Worm (Caenorhabditis elegans) whole organism, L3 larva: ENCODE measurements around the gene F48E3.9.

Experiments used
- ama-1 ChIP-seq: fragments of 150-350 bp; optimal IDR thresholded peaks from 2 replicates; lab custom pipeline; 2018
- elt-1 ChIP-seq: fragments of 150-350 bp; optimal IDR thresholded peaks from 2 replicates; lab custom pipeline; 2014; ENCODE audit warnings: missing biosample characterization, missing genetic modification characterization
- jun-1 ChIP-seq: fragments of 150-350 bp; optimal IDR thresholded peaks from 2 replicates; lab custom pipeline; 2014; ENCODE audit warnings: missing biosample characterization, missing genetic modification reagents, missing genetic modification characterization
- nhr-77 ChIP-seq: fragments of 150-350 bp; optimal IDR thresholded peaks from 2 replicates; lab custom pipeline; 2014; ENCODE audit warnings: missing biosample characterization, missing genetic modification characterization
- pha-4 ChIP-seq: fragments of 150-350 bp; optimal IDR thresholded peaks from 2 replicates; lab custom pipeline; 2014; ENCODE audit warnings: missing biosample characterization, missing genetic modification reagents, missing genetic modification characterization
- pqm-1 ChIP-seq: fragments of 150-350 bp; optimal IDR thresholded peaks from 2 replicates; lab custom pipeline; 2017; ENCODE audit warnings: missing biosample characterization, missing genetic modification characterization, inconsistent platforms

DNA sequence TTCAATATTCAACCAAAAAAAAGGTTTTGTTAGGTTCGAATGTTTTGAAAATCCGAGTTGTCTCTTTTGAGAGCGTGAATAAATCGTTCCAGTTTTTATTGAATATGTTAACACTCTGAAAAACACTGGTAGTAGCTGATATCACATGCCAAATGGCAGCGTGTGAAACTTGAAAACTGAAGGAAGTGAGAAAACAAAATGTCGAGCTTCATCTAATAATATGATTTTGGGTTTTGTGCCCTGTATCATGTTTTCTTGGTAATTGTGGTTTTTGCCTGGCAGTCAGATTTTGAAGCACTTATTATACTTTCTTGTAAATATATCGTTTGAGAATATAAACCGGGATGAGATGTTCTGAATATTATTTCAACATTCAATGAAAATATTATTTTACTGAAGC lies 22.0 kb downstream of the F48E3.9 start, which contains the start of gene F48E3.6:
- TF ChIP-seq pha-4 (no peak), elt-1 (tag; lab: Kevin White, UChicago) (no peak), nhr-77 (tag; lab: Kevin White, UChicago) (no peak), pqm-1 (tag; lab: Kevin White, UChicago) (no peak), jun-1 (no peak), ama-1 (lab: Kevin White, UChicago) (no peak)
